Fruit fly (Drosophila melanogaster) whole organism, prepupa: ENCODE data around the gene wapl.

ENCODE experiments used
- CG10631 ChIP-seq: fragments of 200-800 bp; sonication (Bioruptor generic); optimal IDR thresholded peaks from 2 replicates; lab custom pipeline; 2016; ENCODE audit warnings: missing biosample characterization, missing genetic modification characterization
- CG11762 ChIP-seq: fragments of 200-800 bp; sonication (Bioruptor generic); optimal IDR thresholded peaks from 3 replicates; lab custom pipeline; 2016; ENCODE audit warnings: missing biosample characterization, missing genetic modification characterization; ENCODE audit not compliant: insufficient read depth
- CG1621 ChIP-seq: fragments of 200-800 bp; sonication (Bioruptor generic); optimal IDR thresholded peaks from 3 replicates; lab custom pipeline; 2018; ENCODE audit warnings: missing biosample characterization, mild to moderate bottlenecking, missing genetic modification characterization
- CG6854 ChIP-seq: fragments of 200-800 bp; sonication (Bioruptor generic); optimal IDR thresholded peaks from 2 replicates; lab custom pipeline; 2017; ENCODE audit warnings: missing biosample characterization, mild to moderate bottlenecking, missing genetic modification characterization
- CG8319 ChIP-seq: fragments of 200-800 bp; sonication (Bioruptor generic); optimal IDR thresholded peaks from 3 replicates; lab custom pipeline; 2016; ENCODE audit warnings: missing biosample characterization, missing genetic modification characterization
- Gug ChIP-seq: fragments of 200-800 bp; sonication (Bioruptor generic); IDR thresholded peaks from 2 replicates; pipeline ENCODE4 v1.3.6; 2022; ENCODE audit warnings: missing biosample characterization, missing genetic modification characterization
- Hr38 ChIP-seq: sonication (Bioruptor generic); optimal IDR thresholded peaks from 2 replicates; lab custom pipeline; 2016; ENCODE audit warnings: missing biosample characterization, missing genetic modification characterization
- Hr39 ChIP-seq: fragments of 200-800 bp; sonication (Bioruptor generic); optimal IDR thresholded peaks from 2 replicates; lab custom pipeline; 2016; ENCODE audit warnings: missing biosample characterization, missing genetic modification characterization
- achi ChIP-seq: fragments of 200-800 bp; sonication (Bioruptor generic); optimal IDR thresholded peaks from 3 replicates; lab custom pipeline; 2016; ENCODE audit warnings: missing biosample characterization, missing genetic modification characterization
- fkh ChIP-seq: fragments of 200-800 bp; sonication (Bioruptor generic); optimal IDR thresholded peaks from 3 replicates; lab custom pipeline; 2017; ENCODE audit warnings: missing biosample characterization, mild to moderate bottlenecking, missing genetic modification characterization, moderate library complexity
- net ChIP-seq: fragments of 200-800 bp; sonication (Bioruptor generic); optimal IDR thresholded peaks from 3 replicates; lab custom pipeline; 2016; ENCODE audit warnings: missing biosample characterization, missing genetic modification characterization
- svp ChIP-seq: fragments of 200-800 bp; sonication (Bioruptor generic); peaks from one replicate; lab custom pipeline; 2016; ENCODE audit warnings: missing biosample characterization, missing genetic modification characterization

- TF ChIP-seq CG10631 (GFP tag; lab: Kevin White, UChicago) (no peak), net (no peak), Hr38 (GFP tag; lab: Kevin White, UChicago) (no peak), CG11762 (GFP tag; lab: Kevin White, UChicago) (no peak), svp (GFP tag; lab: Kevin White, UChicago) (peak; percentile 58), achi (GFP tag; lab: Kevin White, UChicago) (no peak), CG8319 (GFP tag; lab: Kevin White, UChicago) (no peak), CG6854 (no peak), CG1621 (tag; lab: Kevin White, UChicago) (no peak), fkh (GFP tag; lab: Kevin White, UChicago) (no peak), Hr39 (no peak), Gug (GFP tag; lab: Robert Waterston, UW) (no peak)
Measured at dm6 chrX:2193158-2193557, 34.4 kb upstream of the wapl start.
